Fruit fly (Drosophila melanogaster): ENCODE data around the gene CG32104.

Gene CG32104

DNA sequence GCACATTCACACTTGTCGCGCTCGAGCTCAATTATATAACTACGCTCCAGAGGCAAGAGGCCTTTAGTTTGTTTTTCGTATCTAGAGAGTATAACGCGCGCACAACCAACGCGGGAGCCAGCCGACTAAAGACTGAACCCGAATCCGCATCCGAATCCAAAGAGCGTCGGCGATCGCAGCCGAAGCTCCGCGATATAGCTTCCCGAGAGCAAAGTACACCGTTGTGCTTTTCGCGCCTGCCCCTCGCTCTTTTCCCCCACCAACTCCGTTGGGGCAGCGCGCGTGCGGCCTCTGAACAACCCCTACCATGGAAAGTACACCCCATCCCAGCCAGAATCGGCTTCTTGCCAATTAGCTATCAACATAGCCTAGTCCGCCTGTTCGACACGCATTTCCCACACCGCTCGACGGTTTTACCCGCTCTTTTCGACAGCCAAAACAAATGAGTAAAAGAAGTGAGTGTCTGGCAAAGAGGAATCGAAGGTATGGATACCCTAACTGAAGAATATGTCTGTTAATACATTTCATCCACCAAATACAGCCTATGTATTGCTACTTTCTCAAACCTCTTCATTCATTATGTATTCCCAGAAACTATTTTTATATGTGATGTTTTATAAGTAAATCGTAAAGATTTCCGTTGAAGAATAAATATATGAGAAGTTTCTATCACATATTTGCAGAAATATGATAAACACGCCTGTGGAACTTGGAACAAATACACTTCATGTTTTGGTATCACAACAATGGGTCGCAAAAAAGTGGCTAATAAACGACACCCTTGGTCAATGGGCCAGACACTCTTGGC, 9.6 kb upstream of the CG32104 start (continued):
- no peak for TF ChIP-seq tin (GFP tag; optimal IDR thresholded peaks at IDR 0.05)
- peak; percentile 26 for TF ChIP-seq Camta (GFP tag; optimal IDR thresholded peaks at IDR 0.05)
- TF ChIP-seq CG14965 (GFP tag; optimal IDR thresholded peaks at IDR 0.05; ENCODE audit: borderline replicate concordance) = no peak
- no peak for TF ChIP-seq sqz (GFP tag; optimal IDR thresholded peaks at IDR 0.05)
- peak; percentile 32 for TF ChIP-seq zfh2 (GFP tag; optimal IDR thresholded peaks at IDR 0.05)
- TF ChIP-seq Jarid2 (GFP tag; optimal IDR thresholded peaks at IDR 0.05) = peak; percentile 91
- TF ChIP-seq CG6254 (GFP tag; optimal IDR thresholded peaks at IDR 0.05) = peak; percentile 59
- no peak for TF ChIP-seq NC2α (GFP tag; optimal IDR thresholded peaks at IDR 0.05)
- no peak for TF ChIP-seq dmrt11E (tag; optimal IDR thresholded peaks at IDR 0.05)
- TF ChIP-seq CG4360 (GFP tag; IDR thresholded peaks at IDR 0.05) = no peak
- TF ChIP-seq CG9817 (tag; optimal IDR thresholded peaks at IDR 0.05) = no peak
- TF ChIP-seq ase (GFP tag; IDR thresholded peaks at IDR 0.05) = 0 out of 3 replicates have a peak, but pooled peaks have one; percentile 37
- TF ChIP-seq CG16779 (GFP tag; IDR thresholded peaks at IDR 0.05) = no peak
- TF ChIP-seq CG4617 (GFP tag; optimal IDR thresholded peaks at IDR 0.05; ENCODE audit: borderline replicate concordance) = no peak
- TF ChIP-seq CG12744 (GFP tag; optimal IDR thresholded peaks at IDR 0.05) = no peak
- no peak for TF ChIP-seq hkb (optimal IDR thresholded peaks at IDR 0.05)
- peak; percentile 76 for TF ChIP-seq hkb (GFP tag; IDR thresholded peaks at IDR 0.05)
- TF ChIP-seq CG14667 (GFP tag; IDR thresholded peaks at IDR 0.05) = no peak
- no peak for TF ChIP-seq Dll (GFP tag; IDR thresholded peaks at IDR 0.05; ENCODE audit: partially characterized antibody)
- TF ChIP-seq CG10979 (tag; optimal IDR thresholded peaks at IDR 0.05) = no peak
- TF ChIP-seq Nf-YC (tag; optimal IDR thresholded peaks at IDR 0.05) = peak; percentile 59
- peak; percentile 2 for TF ChIP-seq abd-A (tag; optimal IDR thresholded peaks at IDR 0.05)
- no peak for TF ChIP-seq ssp (GFP tag; IDR thresholded peaks at IDR 0.05)
- TF ChIP-seq Bteb2 (GFP tag; optimal IDR thresholded peaks at IDR 0.05) = no peak
- no peak for TF ChIP-seq bab2 (GFP tag; optimal IDR thresholded peaks at IDR 0.05)
- no peak for TF ChIP-seq hb (GFP tag; IDR thresholded peaks at IDR 0.05; ENCODE audit: partially characterized antibody)
- no peak for TF ChIP-seq Atf3 (GFP tag; optimal IDR thresholded peaks at IDR 0.05)
- TF ChIP-seq Lpt (GFP tag; optimal IDR thresholded peaks at IDR 0.05) = no peak
- no peak for TF ChIP-seq Atf-2 (GFP tag; optimal IDR thresholded peaks at IDR 0.05)
- no peak for TF ChIP-seq CG6791 (GFP tag; IDR thresholded peaks at IDR 0.05; ENCODE audit: partially characterized antibody)
- no peak for TF ChIP-seq CG11695 (GFP tag; IDR thresholded peaks at IDR 0.05)
- no peak for TF ChIP-seq zf30C (GFP tag; optimal IDR thresholded peaks at IDR 0.05)
- no peak for TF ChIP-seq yki (optimal IDR thresholded peaks at IDR 0.05)
- TF ChIP-seq bigmax (GFP tag; optimal IDR thresholded peaks at IDR 0.05) = peak; percentile 30
- peak; percentile 61 for TF ChIP-seq CG2678 (tag; optimal IDR thresholded peaks at IDR 0.05)
- TF ChIP-seq CG6175 (GFP tag; IDR thresholded peaks at IDR 0.05) = peak; percentile 83
- no peak for TF ChIP-seq Mrtf (GFP tag; IDR thresholded peaks at IDR 0.05)
- TF ChIP-seq dati (GFP tag; IDR thresholded peaks at IDR 0.05) = no peak
- peak; percentile 74 for TF ChIP-seq eyg (GFP tag; optimal IDR thresholded peaks at IDR 0.05)
- TF ChIP-seq dimm (GFP tag; IDR thresholded peaks at IDR 0.05) = no peak
- TF ChIP-seq ERR (GFP tag; optimal IDR thresholded peaks at IDR 0.05) = peak; percentile 88
- no peak for TF ChIP-seq psq (GFP tag; optimal IDR thresholded peaks at IDR 0.05)
- peak; percentile 50; the same call in 1 of the 2 replicates for TF ChIP-seq CG13287 (GFP tag; IDR thresholded peaks at IDR 0.05; ENCODE audit: partially characterized antibody)
- no peak for TF ChIP-seq Asciz (GFP tag; optimal IDR thresholded peaks at IDR 0.05)
- peak; percentile 28; the same call in 1 of the 2 replicates for TF ChIP-seq E2f1 (GFP tag; IDR thresholded peaks at IDR 0.05)
- TF ChIP-seq Ravus (GFP tag; IDR thresholded peaks at IDR 0.05) = no peak
- no peak for TF ChIP-seq hth (optimal IDR thresholded peaks at IDR 0.05)
- TF ChIP-seq gro (GFP tag; optimal IDR thresholded peaks at IDR 0.05) = peak; percentile 63
- TF ChIP-seq stwl (tag; optimal IDR thresholded peaks at IDR 0.05) = no peak
- no peak for TF ChIP-seq CG10462 (GFP tag; optimal IDR thresholded peaks at IDR 0.05)
